Worm (Caenorhabditis elegans) whole organism, young adult: ENCODE data around the gene Y37E11AM.4.

Source experiments
- C06A6.2 ChIP-seq: fragments of 200-800 bp; sonication (Bioruptor generic); conservative IDR thresholded peaks from 2 replicates; pipeline ENCODE4 v1.3.6; 2022; ENCODE audit warnings: missing genetic modification characterization, missing compliant biosample characterization
- ceh-40 ChIP-seq: fragments of 200-800 bp; sonication (Bioruptor generic); IDR thresholded peaks from 2 replicates; pipeline ENCODE4 v1.3.6; 2022; ENCODE audit warnings: missing genetic modification characterization, missing compliant biosample characterization
- ceh-79 ChIP-seq: sonication (generic microtip); optimal IDR thresholded peaks from 2 replicates; lab custom pipeline; 2017; ENCODE audit warnings: mild to moderate bottlenecking, missing genetic modification characterization, missing compliant biosample characterization

ce11 chrIV:3709200-3709599, 13.4 kb downstream of the Y37E11AM.4 start, which contains the start of gene Y37E11AL.1:
- TF ChIP-seq ceh-40: no peak
- no peak for TF ChIP-seq ceh-79 (tag; lab: Kevin White, UChicago)
- no peak for TF ChIP-seq C06A6.2 (GFP tag; lab: Robert Waterston, UW)
